Worm (Caenorhabditis elegans): ENCODE data around the gene dnj-3.

- no peak for TF ChIP-seq cog-1 (tag; optimal IDR thresholded peaks at IDR 0.05)
- TF ChIP-seq ztf-23 (GFP tag; IDR thresholded peaks at IDR 0.05) = no peak
- no peak for TF ChIP-seq flt-1 (GFP tag; IDR thresholded peaks at IDR 0.05)
- TF ChIP-seq klf-2 (GFP tag; conservative IDR thresholded peaks at IDR 0.05) = no peak
Observed at ce11 chrV:15054733-15055132, 13.7 kb upstream of the dnj-3 start.

Data from whole organism, midembryonic.